Fruit fly (Drosophila melanogaster) whole organism, prepupa: ENCODE data around the gene CG13384.

Source experiments
- CG10631 ChIP-seq: fragments of 200-800 bp; sonication (Bioruptor generic); optimal IDR thresholded peaks from 2 replicates; lab custom pipeline; 2016; ENCODE audit warnings: missing biosample characterization, missing genetic modification characterization
- CG11762 ChIP-seq: fragments of 200-800 bp; sonication (Bioruptor generic); optimal IDR thresholded peaks from 3 replicates; lab custom pipeline; 2016; ENCODE audit warnings: missing biosample characterization, missing genetic modification characterization; ENCODE audit not compliant: insufficient read depth
- CG11902 ChIP-seq: fragments of 200-800 bp; sonication (Bioruptor generic); optimal IDR thresholded peaks from 3 replicates; lab custom pipeline; 2016; ENCODE audit warnings: missing biosample characterization, missing genetic modification characterization
- CG15336 ChIP-seq: fragments of 200-800 bp; sonication (Bioruptor generic); IDR thresholded peaks from 2 replicates; pipeline ENCODE4 v1.3.6; 2022; ENCODE audit warnings: missing biosample characterization, missing genetic modification characterization
- CG16779 ChIP-seq: fragments of 200-800 bp; sonication (Bioruptor generic); optimal IDR thresholded peaks from 3 replicates; lab custom pipeline; 2017; ENCODE audit warnings: missing biosample characterization, mild to moderate bottlenecking, missing genetic modification characterization
- CG32006 ChIP-seq: fragments of 200-800 bp; sonication (Bioruptor generic); optimal IDR thresholded peaks from 3 replicates; lab custom pipeline; 2017; ENCODE audit warnings: missing biosample characterization, mild to moderate bottlenecking, missing genetic modification characterization
- CG3919 ChIP-seq: fragments of 200-800 bp; sonication (Bioruptor generic); optimal IDR thresholded peaks from 3 replicates; lab custom pipeline; 2016; ENCODE audit warnings: missing biosample characterization, missing genetic modification characterization
- CG4318 ChIP-seq: fragments of 200-800 bp; sonication (Bioruptor generic); optimal IDR thresholded peaks from 3 replicates; lab custom pipeline; 2017; ENCODE audit warnings: missing biosample characterization, mild to moderate bottlenecking, missing genetic modification characterization
- CG6163 ChIP-seq: fragments of 200-800 bp; sonication (Bioruptor generic); IDR thresholded peaks from 3 replicates; pipeline ENCODE4 v1.3.6; 2022; ENCODE audit warnings: missing biosample characterization, missing genetic modification characterization
- CG6276 ChIP-seq: fragments of 200-800 bp; sonication (Bioruptor generic); optimal IDR thresholded peaks from 2 replicates; lab custom pipeline; 2017; ENCODE audit warnings: missing biosample characterization, mild to moderate bottlenecking, missing genetic modification characterization
- CG6808 ChIP-seq: fragments of 200-800 bp; sonication (Bioruptor generic); optimal IDR thresholded peaks from 3 replicates; lab custom pipeline; 2017; ENCODE audit warnings: missing biosample characterization, missing genetic modification characterization, mild to moderate bottlenecking, moderate library complexity, missing genetic modification reagents
- CG6854 ChIP-seq: fragments of 200-800 bp; sonication (Bioruptor generic); optimal IDR thresholded peaks from 2 replicates; lab custom pipeline; 2017; ENCODE audit warnings: missing biosample characterization, mild to moderate bottlenecking, missing genetic modification characterization
- CG8632 ChIP-seq: fragments of 200-800 bp; sonication (Bioruptor generic); optimal IDR thresholded peaks from 3 replicates; lab custom pipeline; 2016; ENCODE audit warnings: missing biosample characterization, missing genetic modification characterization
- Eip75B ChIP-seq: fragments of 200-800 bp; sonication (Bioruptor generic); optimal IDR thresholded peaks from 3 replicates; lab custom pipeline; 2016; ENCODE audit warnings: missing biosample characterization, missing genetic modification characterization
- Eip78C ChIP-seq: fragments of 200-800 bp; sonication (Bioruptor generic); peaks from one replicate; lab custom pipeline; 2016; ENCODE audit warnings: missing biosample characterization, missing genetic modification characterization
- Eip93F ChIP-seq: fragments of 200-800 bp; sonication (Bioruptor generic); optimal IDR thresholded peaks from 2 replicates; lab custom pipeline; 2016; ENCODE audit warnings: missing biosample characterization, mild to moderate bottlenecking, missing genetic modification characterization
- Ets96B ChIP-seq: fragments of 200-800 bp; optimal IDR thresholded peaks from 2 replicates; lab custom pipeline; 2019; ENCODE audit warnings: missing biosample characterization, mild to moderate bottlenecking, missing genetic modification characterization, moderate library complexity
- Gug ChIP-seq: fragments of 200-800 bp; sonication (Bioruptor generic); IDR thresholded peaks from 2 replicates; pipeline ENCODE4 v1.3.6; 2022; ENCODE audit warnings: missing biosample characterization, missing genetic modification characterization
- Hr39 ChIP-seq: fragments of 200-800 bp; sonication (Bioruptor generic); optimal IDR thresholded peaks from 2 replicates; lab custom pipeline; 2016; ENCODE audit warnings: missing biosample characterization, missing genetic modification characterization
- Hr4 ChIP-seq: fragments of 200-800 bp; sonication (Bioruptor generic); optimal IDR thresholded peaks from 3 replicates; lab custom pipeline; 2016; ENCODE audit warnings: missing biosample characterization, missing genetic modification characterization
- Lpt ChIP-seq: fragments of 200-800 bp; sonication (Bioruptor generic); optimal IDR thresholded peaks from 3 replicates; lab custom pipeline; 2016; ENCODE audit warnings: missing biosample characterization, missing genetic modification characterization
- Met ChIP-seq: fragments of 200-800 bp; sonication (Bioruptor generic); optimal IDR thresholded peaks from 3 replicates; lab custom pipeline; 2016; ENCODE audit warnings: missing biosample characterization, missing genetic modification characterization
- OdsH ChIP-seq: fragments of 200-800 bp; sonication (Bioruptor generic); optimal IDR thresholded peaks from 3 replicates; lab custom pipeline; 2016; ENCODE audit warnings: missing biosample characterization, missing genetic modification characterization
- Smox ChIP-seq: fragments of 200-800 bp; sonication (Bioruptor generic); optimal IDR thresholded peaks from 3 replicates; lab custom pipeline; 2016; ENCODE audit warnings: missing biosample characterization, missing genetic modification characterization
- Sox14 ChIP-seq: fragments of 200-800 bp; sonication (Bioruptor generic); optimal IDR thresholded peaks from 3 replicates; lab custom pipeline; 2016; ENCODE audit warnings: missing biosample characterization, missing genetic modification characterization
- Sox15 ChIP-seq: fragments of 200-800 bp; sonication (Bioruptor generic); optimal IDR thresholded peaks from 3 replicates; lab custom pipeline; 2016; ENCODE audit warnings: missing biosample characterization, missing genetic modification characterization
- achi ChIP-seq: fragments of 200-800 bp; sonication (Bioruptor generic); optimal IDR thresholded peaks from 3 replicates; lab custom pipeline; 2016; ENCODE audit warnings: missing biosample characterization, missing genetic modification characterization
- dsx ChIP-seq: fragments of 200-800 bp; optimal IDR thresholded peaks from 3 replicates; lab custom pipeline; 2019; ENCODE audit warnings: missing biosample characterization, mild to moderate bottlenecking, missing genetic modification characterization, moderate library complexity; ENCODE audit not compliant: poor library complexity, severe bottlenecking
- eg ChIP-seq: fragments of 200-800 bp; sonication (Bioruptor generic); IDR thresholded peaks from 3 replicates; pipeline ENCODE4 v1.3.6; 2022; ENCODE audit warnings: missing biosample characterization, missing genetic modification characterization
- esn ChIP-seq: fragments of 200-800 bp; sonication (Bioruptor generic); optimal IDR thresholded peaks from 2 replicates; lab custom pipeline; 2016; ENCODE audit warnings: missing biosample characterization, mild to moderate bottlenecking, missing genetic modification characterization, moderate library complexity
- fd85E ChIP-seq: fragments of 200-800 bp; sonication (Bioruptor generic); optimal IDR thresholded peaks from 3 replicates; lab custom pipeline; 2016; ENCODE audit warnings: missing biosample characterization, missing genetic modification characterization
- fkh ChIP-seq: fragments of 200-800 bp; sonication (Bioruptor generic); optimal IDR thresholded peaks from 3 replicates; lab custom pipeline; 2017; ENCODE audit warnings: missing biosample characterization, mild to moderate bottlenecking, missing genetic modification characterization, moderate library complexity
- lz ChIP-seq: fragments of 200-800 bp; sonication (Bioruptor generic); optimal IDR thresholded peaks from 3 replicates; lab custom pipeline; 2016; ENCODE audit warnings: missing biosample characterization, missing genetic modification characterization
- net ChIP-seq: fragments of 200-800 bp; sonication (Bioruptor generic); optimal IDR thresholded peaks from 3 replicates; lab custom pipeline; 2016; ENCODE audit warnings: missing biosample characterization, missing genetic modification characterization
- pdm3 ChIP-seq: fragments of 200-800 bp; sonication (Bioruptor generic); optimal IDR thresholded peaks from 3 replicates; lab custom pipeline; 2016; ENCODE audit warnings: missing biosample characterization, missing genetic modification characterization
- salr ChIP-seq, 2 experiments: fragments of 200-800 bp; sonication (Bioruptor generic); optimal IDR thresholded peaks; 3 replicates each; lab custom pipeline; 2016 to 2018; ENCODE audit warnings: missing biosample characterization in 2 of 2, missing genetic modification characterization in 2 of 2, mild to moderate bottlenecking in 1 of 2
- spab ChIP-seq: fragments of 200-800 bp; sonication (Bioruptor generic); optimal IDR thresholded peaks from 2 replicates; lab custom pipeline; 2017; ENCODE audit warnings: missing biosample characterization, mild to moderate bottlenecking, missing genetic modification characterization, missing genetic modification reagents
- ss ChIP-seq, 2 experiments: fragments of 200-800 bp; sonication (Bioruptor generic); optimal IDR thresholded peaks; 2 replicates in 1 of 2; 3 replicates in 1 of 2; lab custom pipeline; 2017 to 2018; ENCODE audit warnings: mild to moderate bottlenecking in 2 of 2, missing biosample characterization in 2 of 2, missing genetic modification characterization in 2 of 2, moderate library complexity in 1 of 2
- svp ChIP-seq: fragments of 200-800 bp; sonication (Bioruptor generic); peaks from one replicate; lab custom pipeline; 2016; ENCODE audit warnings: missing biosample characterization, missing genetic modification characterization
- vri ChIP-seq: fragments of 200-800 bp; sonication (Bioruptor generic); optimal IDR thresholded peaks from 3 replicates; lab custom pipeline; 2016; ENCODE audit warnings: missing biosample characterization, mild to moderate bottlenecking, missing genetic modification characterization

The CG13384 gene

dm6 chr2L:8420259-8420930 is 36.1 kb downstream of the CG13384 start (continued):
- TF ChIP-seq CG4318 (GFP tag; lab: Kevin White, UChicago) (no peak), salr (GFP tag; optimal IDR thresholded peaks at IDR 0.05; lab: Kevin White, UChicago) (no peak), Eip75B (GFP tag; lab: Kevin White, UChicago) (peak; percentile 15), pdm3 (GFP tag; lab: Kevin White, UChicago) (peak; percentile 17), Met (peak; percentile 11), vri (GFP tag; lab: Kevin White, UChicago) (no peak), esn (GFP tag; lab: Kevin White, UChicago) (no peak), fkh (no peak), Gug (GFP tag; lab: Robert Waterston, UW) (no peak), Sox15 (GFP tag; lab: Kevin White, UChicago) (no peak), Ets96B (tag; lab: Kevin White, UChicago) (peak; percentile 37), CG11902 (no peak), CG11762 (no peak), eg (peak; percentile 7; the same call in 1 of the 3 replicates), Smox (peak; percentile 23), lz (no peak), ss (GFP tag; optimal IDR thresholded peaks at IDR 0.05; lab: Kevin White, UChicago) (peak; percentile 75 to 82), CG15336 (GFP tag; lab: Robert Waterston, UW) (peak; percentile 32; the same call in 1 of the 2 replicates), CG32006 (peak; percentile 63), svp (peak; percentile 72), CG6276 (GFP tag; lab: Kevin White, UChicago) (no peak), CG3919 (peak; percentile 9), Hr4 (GFP tag; lab: Kevin White, UChicago) (peak; percentile 35), CG6163 (GFP tag; lab: Robert Waterston, UW) (peak; percentile 72; the same call in 2 of the 3 replicates), CG16779 (tag; lab: Kevin White, UChicago) (no peak), CG6854 (GFP tag; lab: Kevin White, UChicago) (no peak), CG6808 (GFP tag; lab: Kevin White, UChicago) (peak; percentile 75), dsx (GFP tag; lab: Kevin White, UChicago) (peak; percentile 72), OdsH (peak; percentile 44), Eip78C (peak; percentile 67)

dm6 chr2L:8421717-8422116 is 37.5 kb downstream of the CG13384 start:
- TF ChIP-seq CG6808 (GFP tag; lab: Kevin White, UChicago) (no peak), CG16779 (tag; lab: Kevin White, UChicago) (no peak), net (GFP tag; lab: Kevin White, UChicago) (no peak), Eip93F (GFP tag; lab: Kevin White, UChicago) (no peak), spab (GFP tag; lab: Kevin White, UChicago) (no peak), Sox14 (no peak), CG11762 (no peak), fd85E (GFP tag; lab: Kevin White, UChicago) (no peak), achi (no peak), CG10631 (GFP tag; lab: Kevin White, UChicago) (no peak), CG6163 (GFP tag; lab: Robert Waterston, UW) (no peak), CG8632 (GFP tag; lab: Kevin White, UChicago) (no peak), Lpt (GFP tag; lab: Kevin White, UChicago) (no peak), vri (GFP tag; lab: Kevin White, UChicago) (no peak), CG32006 (no peak), Hr39 (GFP tag; lab: Kevin White, UChicago) (no peak)
